Worm (Caenorhabditis elegans): ENCODE measurements around the gene Y102A5C.40.
A peak's percentile ranks its signal among the peaks of the same experiment; 100 is the strongest.

Gene Y102A5C.40

ce11 chrV:16954766-16955165, 32.2 kb downstream of the Y102A5C.40 start, which contains the start of gene srh-206:
Gene srh-206 (minus strand): TSS chrV:16954866.
- TF ChIP-seq ets-4 (GFP tag; optimal IDR thresholded peaks at IDR 0.05): no peak
- no peak for TF ChIP-seq bed-1 (GFP tag; IDR thresholded peaks at IDR 0.05)
- TF ChIP-seq snpc-1.3 (tag; optimal IDR thresholded peaks at IDR 0.05; ENCODE audit: insufficient read depth): no peak
- TF ChIP-seq egrh-3 (GFP tag; IDR thresholded peaks at IDR 0.05): no peak
- no peak for TF ChIP-seq ZK185.1 (tag; optimal IDR thresholded peaks at IDR 0.05; ENCODE audit: poor library complexity, severe bottlenecking)

- TF ChIP-seq rcor-1 (GFP tag; IDR thresholded peaks at IDR 0.05): no peak
- no peak for TF ChIP-seq snpc-4 (GFP tag; optimal IDR thresholded peaks at IDR 0.05)
- TF ChIP-seq snpc-4 (tag; optimal IDR thresholded peaks at IDR 0.05): no peak
- no peak for TF ChIP-seq repo-1 (tag; optimal IDR thresholded peaks at IDR 0.05)
- no peak for TF ChIP-seq hmg-1.2 (GFP tag; IDR thresholded peaks at IDR 0.05)
- no peak for TF ChIP-seq sea-2 (GFP tag; IDR thresholded peaks at IDR 0.05)
- no peak for TF ChIP-seq F23B12.7 (tag; optimal IDR thresholded peaks at IDR 0.05; ENCODE audit: insufficient read depth)
- TF ChIP-seq ceh-40 (GFP tag; IDR thresholded peaks at IDR 0.05): no peak
- no peak for TF ChIP-seq nfya-1 (tag; optimal IDR thresholded peaks at IDR 0.05; ENCODE audit: borderline replicate concordance, insufficient read depth)
- TF ChIP-seq lin-54 (GFP tag; optimal IDR thresholded peaks at IDR 0.05): no peak
- no peak for TF ChIP-seq cebp-2 (GFP tag; IDR thresholded peaks at IDR 0.05)
These were observed 35.4 kb downstream of the Y102A5C.40 start, which contains the start of gene clec-238 for ce11 chrV:16951504-16951903. Gene clec-238 (plus strand): TSS chrV:16951804.

- TF ChIP-seq T26A5.8 (tag; optimal IDR thresholded peaks at IDR 0.05): no peak
- peak; percentile 84 for TF ChIP-seq xnd-1 (tag; optimal IDR thresholded peaks at IDR 0.05)
- TF ChIP-seq K11D2.4 (GFP tag; IDR thresholded peaks at IDR 0.05): no peak
- TF ChIP-seq madf-6 (GFP tag; IDR thresholded peaks at IDR 0.05): peak; percentile 90
- TF ChIP-seq F37B4.10 (GFP tag; IDR thresholded peaks at IDR 0.05): no peak
- TF ChIP-seq K12H6.12 (tag; optimal IDR thresholded peaks at IDR 0.05): no peak
- TF ChIP-seq madf-3 (GFP tag; IDR thresholded peaks at IDR 0.05): 0 out of 2 replicates have a peak, but pooled peaks have one; percentile 42
- TF ChIP-seq mcd-1 (GFP tag; IDR thresholded peaks at IDR 0.05): no peak
- TF ChIP-seq tbx-9 (tag; optimal IDR thresholded peaks at IDR 0.05; ENCODE audit: borderline replicate concordance): no peak
- TF ChIP-seq attf-6 (GFP tag; IDR thresholded peaks at IDR 0.05): peak; percentile 78
- no peak for TF ChIP-seq snpc-4 (GFP tag; optimal IDR thresholded peaks at IDR 0.05)
- TF ChIP-seq snpc-4 (tag; optimal IDR thresholded peaks at IDR 0.05): peak in 1 of 4 experiments; percentile 40
- no peak for TF ChIP-seq Y95B8A.8 (GFP tag; IDR thresholded peaks at IDR 0.05)
- TF ChIP-seq dpl-1 (GFP tag; optimal IDR thresholded peaks at IDR 0.05): peak; percentile 38
- TF ChIP-seq snpc-3.4 (tag; optimal IDR thresholded peaks at IDR 0.05): no peak
- no peak for TF ChIP-seq ceh-100 (GFP tag; IDR thresholded peaks at IDR 0.05)
- no peak for TF ChIP-seq egrh-3 (GFP tag; IDR thresholded peaks at IDR 0.05)
- TF ChIP-seq nfyb-1 (GFP tag; IDR thresholded peaks at IDR 0.05): no peak
- no peak for TF ChIP-seq ztf-28 (GFP tag; IDR thresholded peaks at IDR 0.05)
- TF ChIP-seq cebp-2 (GFP tag; IDR thresholded peaks at IDR 0.05): no peak
- TF ChIP-seq madf-8 (GFP tag; conservative IDR thresholded peaks at IDR 0.05): peak; percentile 78
- TF ChIP-seq efl-1 (GFP tag; optimal IDR thresholded peaks at IDR 0.05): peak; percentile 79
- TF ChIP-seq rcor-1 (GFP tag; IDR thresholded peaks at IDR 0.05): no peak
- TF ChIP-seq Y79H2A.3 (GFP tag; conservative IDR thresholded peaks at IDR 0.05): no peak
- TF ChIP-seq lin-35 (GFP tag; optimal IDR thresholded peaks at IDR 0.05): no peak
- no peak for TF ChIP-seq ceh-91 (GFP tag; IDR thresholded peaks at IDR 0.05)
- TF ChIP-seq ztf-25 (GFP tag; IDR thresholded peaks at IDR 0.05): no peak
- no peak for TF ChIP-seq F49E8.2 (tag; optimal IDR thresholded peaks at IDR 0.05; ENCODE audit: insufficient read depth)
- TF ChIP-seq sptf-2 (GFP tag; optimal IDR thresholded peaks at IDR 0.05): no peak
- no peak for TF ChIP-seq lin-40 (tag; optimal IDR thresholded peaks at IDR 0.05)
- TF ChIP-seq mes-4 (tag; optimal IDR thresholded peaks at IDR 0.05): no peak
- no peak for TF ChIP-seq Y56A3A.18 (GFP tag; IDR thresholded peaks at IDR 0.05)
These were observed 36.9 kb downstream of the Y102A5C.40 start for ce11 chrV:16950036-16950435.
